Worm (Caenorhabditis elegans) whole organism, mixed stage, embryonic: Measurements from ENCODE around the gene F53F4.11.

Experiments
- bed-3 ChIP-seq: fragments of 200-800 bp; sonication (Bioruptor generic); optimal IDR thresholded peaks from 3 replicates; lab custom pipeline; 2018; ENCODE audit warnings: mild to moderate bottlenecking, missing genetic modification characterization, moderate library complexity, missing compliant biosample characterization
- drap-1 ChIP-seq: fragments of 200-800 bp; sonication (Bioruptor generic); optimal IDR thresholded peaks from 3 replicates; lab custom pipeline; 2018; ENCODE audit warnings: mild to moderate bottlenecking, missing genetic modification characterization, missing compliant biosample characterization
- nhr-12 ChIP-seq: fragments of 150-350 bp; optimal IDR thresholded peaks from 2 replicates; lab custom pipeline; 2014; ENCODE audit warnings: missing biosample characterization, missing genetic modification characterization
- nhr-76 ChIP-seq: sonication (generic microtip); optimal IDR thresholded peaks from 2 replicates; lab custom pipeline; 2017; ENCODE audit warnings: missing biosample characterization, missing genetic modification characterization
- pha-4 ChIP-seq: fragments of 150-350 bp; optimal IDR thresholded peaks from 2 replicates; lab custom pipeline; 2018; ENCODE audit warnings: missing biosample characterization, missing genetic modification reagents, missing genetic modification characterization
- sptf-1 ChIP-seq: sonication (generic microtip); optimal IDR thresholded peaks from 2 replicates; lab custom pipeline; 2017; ENCODE audit warnings: mild to moderate bottlenecking, missing genetic modification characterization, moderate library complexity, missing compliant biosample characterization
- tbx-8 ChIP-seq: fragments of 200-800 bp; sonication (Bioruptor generic); optimal IDR thresholded peaks from 2 replicates; lab custom pipeline; 2018; ENCODE audit warnings: mild to moderate bottlenecking, missing genetic modification characterization, moderate library complexity, missing compliant biosample characterization
- unc-39 ChIP-seq: fragments of 150-350 bp; optimal IDR thresholded peaks from 2 replicates; lab custom pipeline; 2014; ENCODE audit warnings: missing biosample characterization, missing genetic modification characterization

- no peak for TF ChIP-seq nhr-12 (tag; lab: Kevin White, UChicago)
- TF ChIP-seq pha-4 (tag; lab: Kevin White, UChicago) = no peak
- TF ChIP-seq sptf-1 (tag; lab: Kevin White, UChicago) = no peak
- TF ChIP-seq unc-39 (tag; lab: Kevin White, UChicago) = no peak
- no peak for TF ChIP-seq bed-3
- TF ChIP-seq nhr-76 (tag; lab: Kevin White, UChicago) = no peak
- no peak for TF ChIP-seq tbx-8 (GFP tag; lab: Kevin White, UChicago)
- no peak for TF ChIP-seq drap-1
These were observed 10.5 kb downstream of the F53F4.11 start, which contains the start of gene F53F4.7 for ce11 chrV:13613870-13614269.
